Worm (Caenorhabditis elegans): ENCODE data around the gene tmem-231.

The tmem-231 gene

ce11 chrIV:8426537-8426936 lies at the start of gene tmem-231, which contains the start of gene T26A8.3:
Gene tmem-231 (plus strand): TSS chrIV:8426785.
Gene T26A8.3 (minus strand): TSS chrIV:8426637.
- no peak for TF ChIP-seq mab-5 (tag; optimal IDR thresholded peaks at IDR 0.05)
- TF ChIP-seq nhr-12 (tag; optimal IDR thresholded peaks at IDR 0.05), result no peak
- TF ChIP-seq mbf-1 (tag; optimal IDR thresholded peaks at IDR 0.05), result no peak
- TF ChIP-seq nhr-6 (tag; optimal IDR thresholded peaks at IDR 0.05), result no peak

- TF ChIP-seq sma-9 (GFP tag; optimal IDR thresholded peaks at IDR 0.05) (no peak), sma-9 (tag; optimal IDR thresholded peaks at IDR 0.05) (no peak), sma-3 (GFP tag; optimal IDR thresholded peaks at IDR 0.05) (no peak), C34F6.9 (tag; optimal IDR thresholded peaks at IDR 0.05) (peak; percentile 84), elt-3 (tag; optimal IDR thresholded peaks at IDR 0.05) (no peak), dmd-4 (tag; optimal IDR thresholded peaks at IDR 0.05) (no peak), crh-2 (tag; optimal IDR thresholded peaks at IDR 0.05) (peak; percentile 46), unc-55 (GFP tag; optimal IDR thresholded peaks at IDR 0.05) (peak; percentile 41), fos-1 (tag; optimal IDR thresholded peaks at IDR 0.05) (peak; percentile 43), nhr-129 (tag; optimal IDR thresholded peaks at IDR 0.05) (peak; percentile 81)
Measured at ce11 chrIV:8376923-8377322, 49.7 kb upstream of the tmem-231 start.

- peak; percentile 3 for TF ChIP-seq Y55F3AM.14 (GFP tag; optimal IDR thresholded peaks at IDR 0.05)
- TF ChIP-seq crh-2 (tag; optimal IDR thresholded peaks at IDR 0.05), result peak; percentile 20
- no peak for TF ChIP-seq nhr-12 (tag; optimal IDR thresholded peaks at IDR 0.05)
Measured at ce11 chrIV:8377501-8377900, 49.1 kb upstream of the tmem-231 start, which contains the start of gene D2096.7. Gene D2096.7 (minus strand): TSS chrIV:8377630.

- TF ChIP-seq ztf-4 (tag; optimal IDR thresholded peaks at IDR 0.05) (no peak), mdl-1 (tag; optimal IDR thresholded peaks at IDR 0.05) (no peak), unc-39 (tag; optimal IDR thresholded peaks at IDR 0.05) (no peak), nhr-12 (tag; optimal IDR thresholded peaks at IDR 0.05) (no peak), peb-1 (tag; optimal IDR thresholded peaks at IDR 0.05) (no peak), nhr-237 (tag; optimal IDR thresholded peaks at IDR 0.05) (no peak)
Measured at ce11 chrIV:8378280-8378679, 48.3 kb upstream of the tmem-231 start.

- TF ChIP-seq dmd-4 (tag; optimal IDR thresholded peaks at IDR 0.05) (no peak), mab-5 (tag; optimal IDR thresholded peaks at IDR 0.05) (peak; percentile 53), nhr-237 (tag; optimal IDR thresholded peaks at IDR 0.05) (no peak), sem-4 (tag; optimal IDR thresholded peaks at IDR 0.05) (peak; percentile 0), elt-3 (tag; optimal IDR thresholded peaks at IDR 0.05) (no peak), nhr-10 (tag; optimal IDR thresholded peaks at IDR 0.05) (no peak), nhr-77 (tag; optimal IDR thresholded peaks at IDR 0.05) (no peak), mbf-1 (tag; optimal IDR thresholded peaks at IDR 0.05) (no peak), ZK546.5 (tag; optimal IDR thresholded peaks at IDR 0.05) (peak; percentile 8), lin-11 (tag; optimal IDR thresholded peaks at IDR 0.05) (peak; percentile 2), aly-2 (tag; optimal IDR thresholded peaks at IDR 0.05) (no peak), sma-9 (GFP tag; optimal IDR thresholded peaks at IDR 0.05) (peak; percentile 71), sma-9 (tag; optimal IDR thresholded peaks at IDR 0.05) (no peak), nhr-23 (tag; optimal IDR thresholded peaks at IDR 0.05) (no peak), ztf-11 (tag; optimal IDR thresholded peaks at IDR 0.05) (no peak), alr-1 (tag; optimal IDR thresholded peaks at IDR 0.05) (no peak), nhr-11 (tag; optimal IDR thresholded peaks at IDR 0.05) (no peak), sma-3 (GFP tag; optimal IDR thresholded peaks at IDR 0.05) (peak; percentile 44), Y55F3AM.14 (GFP tag; optimal IDR thresholded peaks at IDR 0.05) (no peak), ztf-1 (GFP tag; conservative IDR thresholded peaks at IDR 0.05) (no peak), ceh-82 (tag; optimal IDR thresholded peaks at IDR 0.05) (peak; percentile 19), nhr-6 (tag; optimal IDR thresholded peaks at IDR 0.05) (no peak), egl-27 (tag; optimal IDR thresholded peaks at IDR 0.05) (no peak), nhr-12 (tag; optimal IDR thresholded peaks at IDR 0.05) (no peak), peb-1 (tag; optimal IDR thresholded peaks at IDR 0.05) (no peak), nhr-21 (tag; optimal IDR thresholded peaks at IDR 0.05) (peak; percentile 55), zag-1 (tag; optimal IDR thresholded peaks at IDR 0.05) (no peak), C34F6.9 (tag; optimal IDR thresholded peaks at IDR 0.05) (peak; percentile 88), unc-62 (GFP tag; optimal IDR thresholded peaks at IDR 0.05) (no peak), nhr-129 (tag; optimal IDR thresholded peaks at IDR 0.05) (peak; percentile 87), lsy-2 (tag; optimal IDR thresholded peaks at IDR 0.05) (peak; percentile 63 to 90), lin-13 (GFP tag; optimal IDR thresholded peaks at IDR 0.05) (peak; percentile 63), F13H6.1 (tag; optimal IDR thresholded peaks at IDR 0.05) (peak; percentile 46), snpc-4 (tag; optimal IDR thresholded peaks at IDR 0.05) (peak; percentile 66), fos-1 (tag; optimal IDR thresholded peaks at IDR 0.05) (peak; percentile 61), nhr-25 (tag; optimal IDR thresholded peaks at IDR 0.05) (peak; percentile 73), gmeb-1 (tag; optimal IDR thresholded peaks at IDR 0.05) (peak; percentile 76), ceh-16 (tag; optimal IDR thresholded peaks at IDR 0.05) (no peak), ama-1 (optimal IDR thresholded peaks at IDR 0.05) (no peak), skn-1 (tag; optimal IDR thresholded peaks at IDR 0.05) (peak; percentile 17), ztf-4 (tag; optimal IDR thresholded peaks at IDR 0.05) (no peak), unc-55 (GFP tag; optimal IDR thresholded peaks at IDR 0.05) (peak; percentile 95)
Measured at ce11 chrIV:8379278-8379677, 47.3 kb upstream of the tmem-231 start, which contains the start of gene nap-1. Gene nap-1 (minus strand): TSS chrIV:8379319.
